Worm (Caenorhabditis elegans) whole organism, early embryonic: ENCODE measurements around the gene K12D12.4.

Source experiments
- B0310.2 ChIP-seq: sonication (generic microtip); optimal IDR thresholded peaks from 2 replicates; lab custom pipeline; 2016; ENCODE audit warnings: mild to moderate bottlenecking, missing genetic modification characterization, missing compliant biosample characterization
- F13C5.2 ChIP-seq: sonication (generic microtip); optimal IDR thresholded peaks from 2 replicates; lab custom pipeline; 2017; ENCODE audit warnings: mild to moderate bottlenecking, missing genetic modification characterization, inconsistent platforms, missing compliant biosample characterization
- ama-1 ChIP-seq: fragments of 150-350 bp; optimal IDR thresholded peaks from 2 replicates; lab custom pipeline; 2014
- flt-1 ChIP-seq: fragments of 200-800 bp; sonication (Bioruptor generic); IDR thresholded peaks from 2 replicates; pipeline ENCODE4 v1.3.6; 2022; ENCODE audit warnings: missing genetic modification characterization, missing compliant biosample characterization
- hmbx-1 ChIP-seq: sonication (generic microtip); optimal IDR thresholded peaks from 2 replicates; lab custom pipeline; 2016; ENCODE audit warnings: mild to moderate bottlenecking, missing genetic modification characterization, missing compliant biosample characterization
- hmg-4 ChIP-seq: fragments of 200-800 bp; sonication (Bioruptor generic); optimal IDR thresholded peaks from 2 replicates; lab custom pipeline; 2018; ENCODE audit warnings: mild to moderate bottlenecking, missing genetic modification characterization, missing compliant biosample characterization
- sea-1 ChIP-seq: fragments of 200-800 bp; sonication (Bioruptor generic); conservative IDR thresholded peaks from 2 replicates; pipeline ENCODE4 v1.3.6; 2022; ENCODE audit warnings: missing genetic modification characterization, missing compliant biosample characterization
- tbx-37 ChIP-seq: fragments of 200-800 bp; sonication (Bioruptor generic); conservative IDR thresholded peaks from 2 replicates; pipeline ENCODE4 v1.3.6; 2022; ENCODE audit warnings: missing genetic modification reagents, missing genetic modification characterization, missing compliant biosample characterization

- TF ChIP-seq hmbx-1 (no peak), B0310.2 (tag; lab: Kevin White, UChicago) (no peak), ama-1 (lab: Kevin White, UChicago) (no peak), hmg-4 (GFP tag; lab: Kevin White, UChicago) (no peak), flt-1 (GFP tag; lab: Robert Waterston, UW) (no peak), tbx-37 (no peak), sea-1 (GFP tag; lab: Robert Waterston, UW) (no peak), F13C5.2 (tag; lab: Kevin White, UChicago) (no peak)
These were observed 23.9 kb downstream of the K12D12.4 start for ce11 chrII:11841653-11842052.
